Fruit fly (Drosophila melanogaster): ENCODE data around the gene CG12402.

dm6 chr3R:14095428-14095827, 12.7 kb downstream of the CG12402 start:
- TF ChIP-seq CG15601 (tag; optimal IDR thresholded peaks at IDR 0.05) (peak; percentile 36), bigmax (GFP tag; optimal IDR thresholded peaks at IDR 0.05) (no peak), CG9797 (GFP tag; optimal IDR thresholded peaks at IDR 0.05) (no peak), nerfin-2 (GFP tag; IDR thresholded peaks at IDR 0.05; ENCODE audit: partially characterized antibody) (no peak), CG12942 (GFP tag; optimal IDR thresholded peaks at IDR 0.05) (no peak), CG32772 (GFP tag; IDR thresholded peaks at IDR 0.05) (peak; percentile 66), gsb-n (tag; optimal IDR thresholded peaks at IDR 0.05) (peak; percentile 44), CG42726 (GFP tag; IDR thresholded peaks at IDR 0.05; ENCODE audit: partially characterized antibody) (no peak), gsb (GFP tag; IDR thresholded peaks at IDR 0.05) (no peak), hb (GFP tag; IDR thresholded peaks at IDR 0.05; ENCODE audit: partially characterized antibody) (no peak), wor (GFP tag; IDR thresholded peaks at IDR 0.05) (peak; percentile 40; the same call in 1 of the 2 replicates), CG14667 (GFP tag; IDR thresholded peaks at IDR 0.05) (no peak)
